Worm (Caenorhabditis elegans) whole organism, young adult: ENCODE data around the gene spsb-1.

Experiments
- B0019.2 ChIP-seq: fragments of 200-800 bp; sonication (Bioruptor generic); conservative IDR thresholded peaks from 2 replicates; pipeline ENCODE4 v1.3.6; 2022; ENCODE audit warnings: missing genetic modification reagents, missing genetic modification characterization, missing compliant biosample characterization
- B0035.1 ChIP-seq: sonication (generic microtip); optimal IDR thresholded peaks from 2 replicates; lab custom pipeline; 2016; ENCODE audit warnings: missing genetic modification characterization, mild to moderate bottlenecking, missing compliant biosample characterization, missing genotype, missing genetic modification reagents
- B0336.3 ChIP-seq: fragments of 200-800 bp; sonication (Bioruptor generic); IDR thresholded peaks from 2 replicates; pipeline ENCODE4 v1.3.6; 2022; ENCODE audit warnings: missing genetic modification characterization, missing compliant biosample characterization
- F33H1.4 ChIP-seq: fragments of 200-800 bp; sonication (Bioruptor generic); IDR thresholded peaks from 2 replicates; pipeline ENCODE4 v1.3.6; 2022; ENCODE audit warnings: missing genetic modification reagents, missing genetic modification characterization, missing compliant biosample characterization
- F49E8.2 ChIP-seq: sonication (generic microtip); optimal IDR thresholded peaks from 3 replicates; lab custom pipeline; 2017; ENCODE audit warnings: missing genetic modification characterization, mild to moderate bottlenecking, missing compliant biosample characterization, antibody characterized with exemption, moderate library complexity; ENCODE audit not compliant: insufficient read depth
- F57C9.4 ChIP-seq: sonication (generic microtip); optimal IDR thresholded peaks from 2 replicates; lab custom pipeline; 2017; ENCODE audit warnings: mild to moderate bottlenecking, missing genetic modification characterization, missing compliant biosample characterization
- K11D2.4 ChIP-seq: fragments of 200-800 bp; sonication (Bioruptor generic); IDR thresholded peaks from 2 replicates; pipeline ENCODE4 v1.3.6; 2022; ENCODE audit warnings: missing genetic modification reagents, missing genetic modification characterization, missing compliant biosample characterization
- K12H6.12 ChIP-seq: fragments of 200-800 bp; sonication (Bioruptor generic); optimal IDR thresholded peaks from 2 replicates; lab custom pipeline; 2018; ENCODE audit warnings: mild to moderate bottlenecking, missing genetic modification characterization, missing compliant biosample characterization
- Y53F4B.3 ChIP-seq: fragments of 200-800 bp; sonication (Bioruptor generic); IDR thresholded peaks from 2 replicates; pipeline ENCODE4 v1.3.6; 2022; ENCODE audit warnings: missing genetic modification reagents, missing genetic modification characterization, missing compliant biosample characterization
- Y53G8AR.9 ChIP-seq: fragments of 200-800 bp; sonication (Bioruptor generic); conservative IDR thresholded peaks from 2 replicates; pipeline ENCODE4 v1.3.6; 2022; ENCODE audit warnings: missing genetic modification reagents, missing genetic modification characterization, missing compliant biosample characterization
- Y79H2A.3 ChIP-seq: fragments of 200-800 bp; sonication (Bioruptor generic); conservative IDR thresholded peaks from 2 replicates; pipeline ENCODE4 v1.3.6; 2022; ENCODE audit warnings: missing genetic modification reagents, missing genetic modification characterization, missing compliant biosample characterization
- Y95B8A.8 ChIP-seq: fragments of 200-800 bp; sonication (Bioruptor generic); IDR thresholded peaks from 2 replicates; pipeline ENCODE4 v1.3.6; 2022; ENCODE audit warnings: missing genetic modification reagents, missing genetic modification characterization, missing compliant biosample characterization
- akir-1 ChIP-seq: fragments of 200-800 bp; sonication (Bioruptor generic); optimal IDR thresholded peaks from 2 replicates; lab custom pipeline; 2018; ENCODE audit warnings: mild to moderate bottlenecking, missing genetic modification characterization, moderate library complexity, missing compliant biosample characterization
- ama-1 ChIP-seq, 3 experiments: fragments of 150-350 bp in 1 of 3; sonication (generic microtip) in 2 of 3; optimal IDR thresholded peaks; 2 replicates each; lab custom pipeline; 2014 to 2018; ENCODE audit warnings: missing biosample characterization in 2 of 3, missing genetic modification characterization in 2 of 3, missing genetic modification reagents in 2 of 3
- aptf-2 ChIP-seq: fragments of 200-800 bp; sonication (Bioruptor generic); conservative IDR thresholded peaks from 2 replicates; pipeline ENCODE4 v1.3.6; 2022; ENCODE audit warnings: missing genetic modification reagents, missing genetic modification characterization, missing compliant biosample characterization
- atf-7 ChIP-seq: sonication (generic microtip); optimal IDR thresholded peaks from 2 replicates; lab custom pipeline; 2017; ENCODE audit warnings: mild to moderate bottlenecking, missing genetic modification characterization, missing compliant biosample characterization
- athp-1 ChIP-seq: sonication (generic microtip); optimal IDR thresholded peaks from 2 replicates; lab custom pipeline; 2017; ENCODE audit warnings: mild to moderate bottlenecking, missing genetic modification characterization, missing compliant biosample characterization
- attf-5 ChIP-seq: fragments of 200-800 bp; sonication (Bioruptor generic); optimal IDR thresholded peaks from 2 replicates; lab custom pipeline; 2018; ENCODE audit warnings: mild to moderate bottlenecking, missing genetic modification characterization, missing compliant biosample characterization
- bed-1 ChIP-seq: fragments of 200-800 bp; sonication (Bioruptor generic); IDR thresholded peaks from 2 replicates; pipeline ENCODE4 v1.3.6; 2022; ENCODE audit warnings: missing genetic modification reagents, missing genetic modification characterization, missing compliant biosample characterization
- efl-1 ChIP-seq: fragments of 150-350 bp; optimal IDR thresholded peaks from 2 replicates; lab custom pipeline; 2014; ENCODE audit warnings: missing biosample characterization, missing genetic modification reagents, missing genetic modification characterization
- egl-44 ChIP-seq: fragments of 200-800 bp; sonication (Bioruptor generic); IDR thresholded peaks from 2 replicates; pipeline ENCODE4 v1.3.6; 2022; ENCODE audit warnings: missing genetic modification reagents, missing genetic modification characterization, missing compliant biosample characterization
- ekl-4 ChIP-seq: fragments of 200-800 bp; sonication (Bioruptor generic); IDR thresholded peaks from 2 replicates; pipeline ENCODE4 v1.3.6; 2022; ENCODE audit warnings: missing genetic modification reagents, missing genetic modification characterization, missing compliant biosample characterization
- fkh-3 ChIP-seq: sonication (generic microtip); optimal IDR thresholded peaks from 2 replicates; lab custom pipeline; 2016; ENCODE audit warnings: mild to moderate bottlenecking, missing genetic modification characterization, missing compliant biosample characterization
- gei-17 ChIP-seq: fragments of 200-800 bp; sonication (Bioruptor generic); optimal IDR thresholded peaks from 2 replicates; lab custom pipeline; 2018; ENCODE audit warnings: mild to moderate bottlenecking, missing genetic modification characterization, missing compliant biosample characterization
- him-1 ChIP-seq: sonication (generic microtip); optimal IDR thresholded peaks from 2 replicates; lab custom pipeline; 2016; ENCODE audit warnings: missing genotype, missing genetic modification reagents, missing genetic modification characterization, missing compliant biosample characterization
- hsf-1 ChIP-seq: fragments of 200-800 bp; sonication (Bioruptor generic); IDR thresholded peaks from 2 replicates; pipeline ENCODE4 v1.3.6; 2022; ENCODE audit warnings: missing genetic modification reagents, missing genetic modification characterization, missing compliant biosample characterization
- lin-35 ChIP-seq, 3 experiments: fragments of 150-350 bp in 2 of 3; sonication (generic microtip) in 1 of 3; optimal IDR thresholded peaks; 2 replicates each; lab custom pipeline; 2014 to 2018; ENCODE audit warnings: missing biosample characterization in 3 of 3, missing genetic modification characterization in 3 of 3, missing genetic modification reagents in 3 of 3
- lin-40 ChIP-seq: sonication (generic microtip); optimal IDR thresholded peaks from 2 replicates; lab custom pipeline; 2016; ENCODE audit warnings: missing genetic modification characterization, mild to moderate bottlenecking, missing compliant biosample characterization, missing genotype, missing genetic modification reagents
- lin-54 ChIP-seq: fragments of 200-800 bp; sonication (Bioruptor generic); optimal IDR thresholded peaks from 2 replicates; lab custom pipeline; 2018; ENCODE audit warnings: mild to moderate bottlenecking, missing genetic modification characterization, missing compliant biosample characterization
- lsy-27 ChIP-seq: sonication (generic microtip); optimal IDR thresholded peaks from 2 replicates; lab custom pipeline; 2017; ENCODE audit warnings: missing genetic modification characterization, mild to moderate bottlenecking, missing compliant biosample characterization, antibody characterized with exemption, missing genotype, borderline replicate concordance; ENCODE audit not compliant: insufficient read depth
- mel-28 ChIP-seq: sonication (generic microtip); optimal IDR thresholded peaks from 2 replicates; lab custom pipeline; 2016; ENCODE audit warnings: borderline replicate concordance, mild to moderate bottlenecking, missing genetic modification characterization, missing compliant biosample characterization
- mes-4 ChIP-seq: sonication (generic microtip); optimal IDR thresholded peaks from 2 replicates; lab custom pipeline; 2016; ENCODE audit warnings: missing genotype, missing genetic modification characterization, missing compliant biosample characterization
- nfyb-1 ChIP-seq: fragments of 200-800 bp; sonication (Bioruptor generic); IDR thresholded peaks from 2 replicates; pipeline ENCODE4 v1.3.6; 2022; ENCODE audit warnings: missing genetic modification reagents, missing genetic modification characterization, missing compliant biosample characterization
- nhr-80 ChIP-seq: sonication (generic microtip); optimal IDR thresholded peaks from 2 replicates; lab custom pipeline; 2016; ENCODE audit warnings: missing genetic modification characterization, missing compliant biosample characterization
- repo-1 ChIP-seq: sonication (generic microtip); optimal IDR thresholded peaks from 2 replicates; lab custom pipeline; 2017; ENCODE audit warnings: mild to moderate bottlenecking, missing genetic modification characterization, missing compliant biosample characterization
- sdz-38 ChIP-seq: sonication (generic microtip); optimal IDR thresholded peaks from 2 replicates; lab custom pipeline; 2016; ENCODE audit warnings: missing genotype, missing genetic modification characterization, missing compliant biosample characterization
- sea-2 ChIP-seq: fragments of 200-800 bp; sonication (Bioruptor generic); IDR thresholded peaks from 2 replicates; pipeline ENCODE4 v1.3.6; 2022; ENCODE audit warnings: missing genetic modification characterization, missing compliant biosample characterization
- snpc-1.3 ChIP-seq: sonication (generic microtip); optimal IDR thresholded peaks from 2 replicates; lab custom pipeline; 2017; ENCODE audit warnings: missing genetic modification characterization, mild to moderate bottlenecking, missing compliant biosample characterization, antibody characterized with exemption, moderate library complexity, missing genotype, missing genetic modification reagents; ENCODE audit not compliant: insufficient read depth
- snpc-4 ChIP-seq, 5 experiments: fragments of 150-350 bp in 1 of 5; sonication (generic microtip) in 4 of 5; optimal IDR thresholded peaks; 2 replicates each; lab custom pipeline; 2014 to 2018; ENCODE audit warnings: missing genetic modification characterization in 5 of 5, missing biosample characterization in 3 of 5, antibody characterized with exemption in 2 of 5, mild to moderate bottlenecking in 2 of 5, missing compliant biosample characterization in 2 of 5, missing genotype in 2 of 5, moderate library complexity in 2 of 5, missing genetic modification reagents in 1 of 5
- sptf-2 ChIP-seq: fragments of 200-800 bp; sonication (Bioruptor generic); optimal IDR thresholded peaks from 2 replicates; lab custom pipeline; 2018; ENCODE audit warnings: mild to moderate bottlenecking, missing genetic modification characterization, missing compliant biosample characterization
- tbx-9 ChIP-seq: sonication (generic microtip); optimal IDR thresholded peaks from 2 replicates; lab custom pipeline; 2016; ENCODE audit warnings: borderline replicate concordance, missing genetic modification characterization, inconsistent platforms, missing compliant biosample characterization
- unc-130 ChIP-seq: sonication (generic microtip); optimal IDR thresholded peaks from 2 replicates; lab custom pipeline; 2016; ENCODE audit warnings: missing genetic modification reagents, missing genetic modification characterization, missing compliant biosample characterization
- zim-3 ChIP-seq: sonication (generic microtip); optimal IDR thresholded peaks from 2 replicates; lab custom pipeline; 2017; ENCODE audit warnings: mild to moderate bottlenecking, missing genetic modification characterization, moderate library complexity, missing compliant biosample characterization
- ztf-18 ChIP-seq: sonication (generic microtip); optimal IDR thresholded peaks from 2 replicates; lab custom pipeline; 2016; ENCODE audit warnings: missing genotype, mild to moderate bottlenecking, missing genetic modification characterization, missing compliant biosample characterization
- ztf-25 ChIP-seq: fragments of 200-800 bp; sonication (Bioruptor generic); IDR thresholded peaks from 2 replicates; pipeline ENCODE4 v1.3.6; 2022; ENCODE audit warnings: missing genetic modification reagents, missing genetic modification characterization, missing compliant biosample characterization
- ztf-28 ChIP-seq: fragments of 200-800 bp; sonication (Bioruptor generic); IDR thresholded peaks from 2 replicates; pipeline ENCODE4 v1.3.6; 2022; ENCODE audit warnings: missing genetic modification reagents, missing genetic modification characterization, missing compliant biosample characterization
- ztf-3 ChIP-seq: fragments of 200-800 bp; sonication (Bioruptor generic); optimal IDR thresholded peaks from 2 replicates; lab custom pipeline; 2018; ENCODE audit warnings: mild to moderate bottlenecking, missing genetic modification characterization, missing compliant biosample characterization

The spsb-1 gene

DNA sequence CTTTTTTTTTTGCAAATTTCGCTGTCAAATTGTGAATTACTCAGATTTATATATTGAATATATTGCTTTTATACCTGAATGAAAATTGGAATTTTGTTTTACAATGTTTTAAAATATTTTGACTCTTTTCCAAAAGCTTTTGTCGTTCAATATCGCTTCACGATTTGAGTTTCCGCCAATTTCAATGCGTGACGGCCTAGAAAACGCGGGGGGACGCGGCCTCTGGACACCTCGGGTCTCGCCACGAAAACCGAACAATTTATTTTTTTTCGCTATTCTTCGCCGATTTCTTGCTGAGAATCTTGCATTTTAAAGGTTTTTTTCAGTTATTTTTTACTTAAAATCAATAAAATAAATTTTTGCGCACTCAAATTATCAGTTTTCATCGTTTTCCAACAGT, 36.2 kb downstream of the spsb-1 start, which contains the start of gene Y46E12BL.2 (continued):
- TF ChIP-seq egl-44 (GFP tag; lab: Robert Waterston, UW) (no peak), ekl-4 (peak; percentile 55; the same call in 1 of the 2 replicates), mes-4 (tag; lab: Kevin White, UChicago) (no peak), lsy-27 (tag; lab: Kevin White, UChicago) (no peak), F57C9.4 (tag; lab: Kevin White, UChicago) (no peak), akir-1 (GFP tag; lab: Kevin White, UChicago) (no peak), mel-28 (tag; lab: Kevin White, UChicago) (no peak), unc-130 (peak; percentile 80), K11D2.4 (0 out of 2 replicates have a peak, but pooled peaks have one; percentile 17), lin-35 (GFP tag; optimal IDR thresholded peaks at IDR 0.05; lab: Kevin White, UChicago) (peak; percentile 34 to 89 (median 62)), Y95B8A.8 (GFP tag; lab: Robert Waterston, UW) (peak; percentile 68), B0336.3 (GFP tag; lab: Robert Waterston, UW) (no peak), B0019.2 (GFP tag; lab: Robert Waterston, UW) (peak; percentile 67), nfyb-1 (GFP tag; lab: Robert Waterston, UW) (peak; percentile 48; the same call in 1 of the 2 replicates), atf-7 (no peak), ztf-25 (GFP tag; lab: Robert Waterston, UW) (peak; percentile 61; the same call in 1 of the 2 replicates), lin-40 (tag; lab: Kevin White, UChicago) (peak; percentile 24), lin-54 (peak; percentile 96), snpc-4 (GFP tag; optimal IDR thresholded peaks at IDR 0.05; lab: Kevin White, UChicago) (no peak), snpc-4 (tag; optimal IDR thresholded peaks at IDR 0.05; lab: Kevin White, UChicago) (peak in 3 of 4 experiments; percentile 34 to 45 (median 43)), K12H6.12 (peak; percentile 54), zim-3 (tag; lab: Kevin White, UChicago) (no peak), hsf-1 (GFP tag; lab: Robert Waterston, UW) (peak; percentile 54; the same call in 1 of the 2 replicates), ztf-28 (GFP tag; lab: Robert Waterston, UW) (peak; percentile 88), bed-1 (GFP tag; lab: Robert Waterston, UW) (no peak), athp-1 (tag; lab: Kevin White, UChicago) (no peak), attf-5 (GFP tag; lab: Kevin White, UChicago) (peak; percentile 53), nhr-80 (peak; percentile 12), F49E8.2 (tag; lab: Kevin White, UChicago) (peak; percentile 9), F33H1.4 (GFP tag; lab: Robert Waterston, UW) (peak; percentile 89), Y53F4B.3 (GFP tag; lab: Robert Waterston, UW) (0 out of 2 replicates have a peak, but pooled peaks have one; percentile 8), Y53G8AR.9 (GFP tag; lab: Robert Waterston, UW) (peak; percentile 72), sea-2 (GFP tag; lab: Robert Waterston, UW) (no peak), sptf-2 (GFP tag; lab: Kevin White, UChicago) (no peak), ztf-18 (peak; percentile 13), gei-17 (GFP tag; lab: Kevin White, UChicago) (no peak), repo-1 (tag; lab: Kevin White, UChicago) (no peak), aptf-2 (0 out of 2 replicates have a peak, but pooled peaks have one; percentile 29), tbx-9 (no peak), ztf-3 (GFP tag; lab: Kevin White, UChicago) (no peak), fkh-3 (tag; lab: Kevin White, UChicago) (no peak), sdz-38 (no peak), Y79H2A.3 (GFP tag; lab: Robert Waterston, UW) (peak; percentile 66; the same call in 1 of the 2 replicates), efl-1 (GFP tag; lab: Kevin White, UChicago) (peak; percentile 89), him-1 (tag; lab: Kevin White, UChicago) (no peak), B0035.1 (tag; lab: Kevin White, UChicago) (no peak), ama-1 (optimal IDR thresholded peaks at IDR 0.05; lab: Kevin White, UChicago) (no peak), ama-1 (GFP tag; optimal IDR thresholded peaks at IDR 0.05; lab: Kevin White, UChicago) (peak in 1 of 2 experiments; percentile 7), snpc-1.3 (tag; lab: Kevin White, UChicago) (peak; percentile 67)
